Worm (Caenorhabditis elegans) whole organism, mixed stage, embryonic: Measurements from ENCODE around the gene B0432.9.

Experiments used
- nhr-28 ChIP-seq: fragments of 150-350 bp; optimal IDR thresholded peaks from 2 replicates; lab custom pipeline; 2014; ENCODE audit warnings: missing biosample characterization, missing genetic modification characterization
- tbx-8 ChIP-seq: fragments of 200-800 bp; sonication (Bioruptor generic); optimal IDR thresholded peaks from 2 replicates; lab custom pipeline; 2018; ENCODE audit warnings: mild to moderate bottlenecking, missing genetic modification characterization, moderate library complexity, missing compliant biosample characterization
- unc-39 ChIP-seq: fragments of 150-350 bp; optimal IDR thresholded peaks from 2 replicates; lab custom pipeline; 2014; ENCODE audit warnings: missing biosample characterization, missing genetic modification characterization

DNA sequence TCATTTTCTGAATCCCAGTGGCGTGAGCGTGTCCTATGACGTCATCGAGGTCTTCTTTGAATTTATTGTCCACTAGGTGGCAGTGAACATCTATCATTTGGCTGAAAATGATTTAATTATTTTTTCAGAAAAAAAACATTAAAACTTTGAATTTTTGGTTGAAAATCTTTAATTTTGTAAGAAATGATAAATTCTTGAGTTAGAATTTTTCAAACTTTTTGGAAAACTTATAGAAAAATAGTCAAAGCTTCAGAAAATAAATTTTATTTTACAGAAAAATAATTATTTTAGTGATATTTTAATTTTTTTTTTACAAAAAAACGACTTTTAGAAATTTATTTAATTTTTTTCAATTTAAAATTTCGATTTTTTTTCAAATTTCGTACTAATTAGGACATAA, 4.9 kb downstream of the B0432.9 start, which contains the start of gene B0432.8:
- TF ChIP-seq nhr-28 (tag; lab: Kevin White, UChicago) (no peak), tbx-8 (no peak), unc-39 (tag; lab: Kevin White, UChicago) (no peak)
